Fruit fly (Drosophila melanogaster) whole organism, embryonic: ENCODE data around the gene Dis3l2.
A peak's percentile ranks its signal among the peaks of the same experiment; 100 is the strongest.

Experiments used
- Blimp-1 ChIP-seq: fragments of 200-800 bp; sonication (Bioruptor generic); optimal IDR thresholded peaks from 3 replicates; lab custom pipeline; 2018; ENCODE audit warnings: missing biosample characterization, missing genetic modification characterization, mild to moderate bottlenecking, moderate library complexity, missing genetic modification reagents
- CG11456 ChIP-seq: fragments of 200-800 bp; sonication (Bioruptor generic); IDR thresholded peaks from 3 replicates; pipeline ENCODE4 v1.3.6; 2022; ENCODE audit warnings: missing biosample characterization, missing genetic modification characterization
- CG14441 ChIP-seq: fragments of 200-800 bp; sonication (Bioruptor generic); IDR thresholded peaks from 2 replicates; pipeline ENCODE4 v1.3.6; 2022; ENCODE audit warnings: missing biosample characterization, missing genetic modification characterization
- CG14667 ChIP-seq: fragments of 200-800 bp; sonication (Bioruptor generic); IDR thresholded peaks from 2 replicates; pipeline ENCODE4 v1.3.6; 2022; ENCODE audit warnings: missing biosample characterization, missing genetic modification characterization
- CG14860 ChIP-seq: fragments of 200-800 bp; sonication (Bioruptor generic); IDR thresholded peaks from 3 replicates; pipeline ENCODE4 v1.3.6; 2022; ENCODE audit warnings: missing biosample characterization, missing genetic modification characterization; ENCODE audit not compliant: partially characterized antibody
- CG15514 ChIP-seq: fragments of 200-800 bp; sonication (Bioruptor generic); optimal IDR thresholded peaks from 3 replicates; lab custom pipeline; 2017; ENCODE audit warnings: missing biosample characterization, missing genetic modification characterization, mild to moderate bottlenecking, moderate library complexity, missing genetic modification reagents
- CG1603 ChIP-seq: fragments of 200-800 bp; sonication (Bioruptor generic); optimal IDR thresholded peaks from 2 replicates; lab custom pipeline; 2019; ENCODE audit warnings: missing biosample characterization, mild to moderate bottlenecking, missing genetic modification characterization, moderate library complexity
- CG1647 ChIP-seq: fragments of 200-800 bp; sonication (Bioruptor generic); optimal IDR thresholded peaks from 3 replicates; lab custom pipeline; 2016; ENCODE audit warnings: missing biosample characterization, missing genetic modification characterization
- CG16813 ChIP-seq: fragments of 200-800 bp; sonication (Bioruptor generic); IDR thresholded peaks from 3 replicates; pipeline ENCODE4 v1.3.6; 2022; ENCODE audit warnings: missing biosample characterization, missing genetic modification characterization; ENCODE audit not compliant: partially characterized antibody
- CG17186 ChIP-seq: fragments of 200-800 bp; sonication (Bioruptor generic); optimal IDR thresholded peaks from 3 replicates; lab custom pipeline; 2017; ENCODE audit warnings: missing biosample characterization, missing genetic modification reagents, missing genetic modification characterization
- CG17359 ChIP-seq: fragments of 200-800 bp; sonication (Bioruptor generic); optimal IDR thresholded peaks from 3 replicates; lab custom pipeline; 2018; ENCODE audit warnings: missing biosample characterization, mild to moderate bottlenecking, missing genetic modification characterization, moderate library complexity
- CG18011 ChIP-seq: fragments of 200-800 bp; sonication (Bioruptor generic); optimal IDR thresholded peaks from 2 replicates; lab custom pipeline; 2017; ENCODE audit warnings: missing biosample characterization, missing genetic modification characterization, mild to moderate bottlenecking, moderate library complexity, missing genotype
- CG2129 ChIP-seq: fragments of 200-800 bp; sonication (Bioruptor generic); IDR thresholded peaks from 2 replicates; pipeline ENCODE4 v1.3.6; 2022; ENCODE audit warnings: missing biosample characterization, missing genetic modification characterization; ENCODE audit not compliant: partially characterized antibody
- CG30020 ChIP-seq: fragments of 200-800 bp; optimal IDR thresholded peaks from 2 replicates; lab custom pipeline; 2019; ENCODE audit warnings: missing biosample characterization, mild to moderate bottlenecking, missing genetic modification characterization, moderate library complexity
- CG3163 ChIP-seq: fragments of 200-800 bp; sonication (Bioruptor generic); optimal IDR thresholded peaks from 3 replicates; lab custom pipeline; 2016; ENCODE audit warnings: missing biosample characterization, missing genetic modification characterization
- CG32532 ChIP-seq: fragments of 200-800 bp; sonication (Bioruptor generic); IDR thresholded peaks from 2 replicates; pipeline ENCODE4 v1.3.6; 2022; ENCODE audit warnings: missing biosample characterization, missing genetic modification characterization
- CG43689 ChIP-seq: fragments of 200-800 bp; sonication (Bioruptor generic); IDR thresholded peaks from 2 replicates; pipeline ENCODE4 v1.3.6; 2022; ENCODE audit warnings: missing biosample characterization, missing genetic modification characterization
- CG7963 ChIP-seq: fragments of 200-800 bp; sonication (Bioruptor generic); IDR thresholded peaks from 3 replicates; pipeline ENCODE4 v1.3.6; 2022; ENCODE audit warnings: missing biosample characterization, missing genetic modification characterization; ENCODE audit not compliant: partially characterized antibody
- CG7987 ChIP-seq: fragments of 200-800 bp; sonication (Bioruptor generic); optimal IDR thresholded peaks from 2 replicates; lab custom pipeline; 2018; ENCODE audit warnings: missing biosample characterization, mild to moderate bottlenecking, missing genetic modification characterization, moderate library complexity
- CG9797 ChIP-seq: fragments of 200-800 bp; sonication (Bioruptor generic); optimal IDR thresholded peaks from 3 replicates; lab custom pipeline; 2018; ENCODE audit warnings: missing biosample characterization, mild to moderate bottlenecking, missing genetic modification characterization
- CG9932 ChIP-seq: fragments of 200-800 bp; sonication (Bioruptor generic); IDR thresholded peaks from 2 replicates; pipeline ENCODE4 v1.3.6; 2022; ENCODE audit warnings: missing biosample characterization, missing genetic modification characterization
- CHES-1-like ChIP-seq: fragments of 200-800 bp; sonication (Bioruptor generic); optimal IDR thresholded peaks from 2 replicates; lab custom pipeline; 2016; ENCODE audit warnings: missing biosample characterization, missing genetic modification characterization
- CoRest ChIP-seq: fragments of 200-800 bp; sonication (Bioruptor generic); optimal IDR thresholded peaks from 3 replicates; lab custom pipeline; 2018; ENCODE audit warnings: missing biosample characterization, mild to moderate bottlenecking, missing genetic modification characterization, moderate library complexity
- E2f2 ChIP-seq: fragments of 200-800 bp; sonication (Bioruptor generic); IDR thresholded peaks from 2 replicates; pipeline ENCODE4 v1.3.6; 2022; ENCODE audit warnings: missing biosample characterization, missing genetic modification characterization
- ERR ChIP-seq: fragments of 200-800 bp; sonication (Bioruptor generic); optimal IDR thresholded peaks from 2 replicates; lab custom pipeline; 2016; ENCODE audit warnings: missing biosample characterization, missing genetic modification characterization
- Fer1 ChIP-seq: fragments of 200-800 bp; sonication (Bioruptor generic); optimal IDR thresholded peaks from 2 replicates; lab custom pipeline; 2017; ENCODE audit warnings: missing biosample characterization, mild to moderate bottlenecking, missing genetic modification characterization
- MBD-R2 ChIP-seq: fragments of 200-800 bp; sonication (Bioruptor generic); IDR thresholded peaks from 2 replicates; pipeline ENCODE4 v1.3.6; 2022; ENCODE audit warnings: missing biosample characterization, missing genetic modification characterization
- MESR4 ChIP-seq: fragments of 200-800 bp; sonication (Bioruptor generic); optimal IDR thresholded peaks from 2 replicates; lab custom pipeline; 2018; ENCODE audit warnings: missing biosample characterization, mild to moderate bottlenecking, missing genetic modification characterization, moderate library complexity
- Optix ChIP-seq: fragments of 200-800 bp; sonication (Bioruptor generic); IDR thresholded peaks from 3 replicates; pipeline ENCODE4 v1.3.6; 2022; ENCODE audit warnings: missing biosample characterization, missing genetic modification characterization
- Ptx1 ChIP-seq: fragments of 200-800 bp; sonication (Bioruptor generic); IDR thresholded peaks from 2 replicates; pipeline ENCODE4 v1.3.6; 2022; ENCODE audit warnings: missing biosample characterization, missing genetic modification characterization
- YL-1 ChIP-seq: fragments of 200-800 bp; sonication (Bioruptor generic); optimal IDR thresholded peaks from 3 replicates; lab custom pipeline; 2017; ENCODE audit warnings: missing biosample characterization, mild to moderate bottlenecking, missing genetic modification characterization
- cas ChIP-seq: fragments of 200-800 bp; sonication (Bioruptor generic); IDR thresholded peaks from 2 replicates; pipeline ENCODE4 v1.3.6; 2022; ENCODE audit warnings: missing biosample characterization, missing genetic modification characterization
- cwo ChIP-seq: fragments of 200-800 bp; sonication (Bioruptor generic); optimal IDR thresholded peaks from 3 replicates; lab custom pipeline; 2017; ENCODE audit warnings: missing biosample characterization, missing genetic modification characterization, mild to moderate bottlenecking, moderate library complexity, missing genetic modification reagents
- dm ChIP-seq: fragments of 200-800 bp; sonication (Bioruptor generic); optimal IDR thresholded peaks from 3 replicates; lab custom pipeline; 2016; ENCODE audit warnings: missing biosample characterization, missing genetic modification characterization
- fd102C ChIP-seq: fragments of 200-800 bp; sonication (Bioruptor generic); optimal IDR thresholded peaks from 2 replicates; lab custom pipeline; 2018; ENCODE audit warnings: missing biosample characterization, mild to moderate bottlenecking, missing genetic modification characterization, moderate library complexity
- fru ChIP-seq: fragments of >200 bp; optimal IDR thresholded peaks from 2 replicates; lab custom pipeline; 2017
- gem ChIP-seq: fragments of 200-800 bp; sonication (Bioruptor generic); optimal IDR thresholded peaks from 2 replicates; lab custom pipeline; 2019; ENCODE audit warnings: missing biosample characterization, mild to moderate bottlenecking, missing genetic modification characterization, moderate library complexity
- hbn ChIP-seq: fragments of 200-800 bp; sonication (Bioruptor generic); IDR thresholded peaks from 2 replicates; pipeline ENCODE4 v1.3.6; 2022; ENCODE audit warnings: missing biosample characterization, missing genetic modification characterization; ENCODE audit not compliant: partially characterized antibody
- knrl ChIP-seq: fragments of 200-800 bp; sonication (Bioruptor generic); IDR thresholded peaks from 3 replicates; pipeline ENCODE4 v1.3.6; 2022; ENCODE audit warnings: missing biosample characterization, missing genetic modification characterization; ENCODE audit not compliant: partially characterized antibody
- lmd ChIP-seq: fragments of 200-800 bp; sonication (Bioruptor generic); IDR thresholded peaks from 2 replicates; pipeline ENCODE4 v1.3.6; 2022; ENCODE audit warnings: missing biosample characterization, missing genetic modification characterization
- nerfin-1 ChIP-seq: fragments of 200-800 bp; sonication (Bioruptor generic); optimal IDR thresholded peaks from 3 replicates; lab custom pipeline; 2019; ENCODE audit warnings: missing biosample characterization, mild to moderate bottlenecking, missing genetic modification characterization, moderate library complexity
- odd ChIP-seq: fragments of 200-800 bp; sonication (Bioruptor generic); optimal IDR thresholded peaks from 2 replicates; lab custom pipeline; 2017; ENCODE audit warnings: missing biosample characterization, mild to moderate bottlenecking, missing genetic modification characterization
- phol ChIP-seq: fragments of 200-800 bp; sonication (Bioruptor generic); optimal IDR thresholded peaks from 3 replicates; lab custom pipeline; 2018; ENCODE audit warnings: missing biosample characterization, mild to moderate bottlenecking, missing genetic modification characterization, moderate library complexity
- pzg ChIP-seq: fragments of 200-800 bp; sonication (Bioruptor generic); optimal IDR thresholded peaks from 3 replicates; lab custom pipeline; 2018; ENCODE audit warnings: missing biosample characterization, mild to moderate bottlenecking, missing genetic modification characterization, moderate library complexity
- sens ChIP-seq: fragments of 200-800 bp; sonication (Bioruptor generic); peaks from one replicate; lab custom pipeline; 2016; ENCODE audit warnings: missing biosample characterization, missing genetic modification characterization
- seq ChIP-seq: fragments of 200-800 bp; sonication (Bioruptor generic); IDR thresholded peaks from 2 replicates; pipeline ENCODE4 v1.3.6; 2022; ENCODE audit warnings: missing biosample characterization, missing genetic modification characterization
- trem ChIP-seq: fragments of 200-800 bp; optimal IDR thresholded peaks from 3 replicates; lab custom pipeline; 2019; ENCODE audit warnings: missing biosample characterization, mild to moderate bottlenecking, missing genetic modification characterization, moderate library complexity
- vnd ChIP-seq: fragments of 200-800 bp; sonication (Bioruptor generic); IDR thresholded peaks from 3 replicates; pipeline ENCODE4 v1.3.6; 2022; ENCODE audit warnings: missing biosample characterization, missing genetic modification characterization; ENCODE audit not compliant: partially characterized antibody
- zen2 ChIP-seq: fragments of 200-800 bp; sonication (Bioruptor generic); IDR thresholded peaks from 3 replicates; pipeline ENCODE4 v1.3.6; 2022; ENCODE audit warnings: missing biosample characterization, missing genetic modification characterization; ENCODE audit not compliant: partially characterized antibody

The Dis3l2 gene

DNA sequence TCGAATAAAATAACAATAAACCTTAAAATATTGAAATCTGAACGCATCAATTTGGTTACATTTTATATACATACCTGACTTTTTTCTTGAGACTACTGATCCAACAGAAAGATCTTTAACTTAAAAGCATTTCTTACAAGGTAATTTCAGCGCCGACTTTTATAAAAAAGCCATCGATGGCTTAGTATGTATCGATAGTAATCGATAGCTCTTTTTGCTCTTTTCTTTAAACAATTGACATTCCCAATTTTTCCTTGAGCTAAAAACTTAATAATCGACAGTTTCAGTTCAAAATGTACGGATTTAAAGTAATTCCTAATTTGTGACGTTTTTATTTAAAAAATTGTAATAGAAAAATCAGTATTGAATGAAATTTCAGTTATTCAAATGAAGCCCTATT is 38.0 kb upstream of the Dis3l2 start (continued):
- TF ChIP-seq CG1603 (peak; percentile 36), CoRest (tag; lab: Kevin White, UChicago) (peak; percentile 14), hbn (peak; percentile 94), CG15514 (GFP tag; lab: Kevin White, UChicago) (peak; percentile 64), lmd (no peak), CG14860 (GFP tag; lab: Robert Waterston, UW) (peak; percentile 85), zen2 (peak; percentile 83; the same call in 2 of the 3 replicates), CG43689 (GFP tag; lab: Robert Waterston, UW) (no peak), E2f2 (peak; percentile 88), CG16813 (GFP tag; lab: Robert Waterston, UW) (peak; percentile 80), CG2129 (GFP tag; lab: Robert Waterston, UW) (peak; percentile 68), CG7987 (GFP tag; lab: Kevin White, UChicago) (no peak), CG30020 (tag; lab: Kevin White, UChicago) (peak; percentile 2), CG17186 (no peak)

DNA sequence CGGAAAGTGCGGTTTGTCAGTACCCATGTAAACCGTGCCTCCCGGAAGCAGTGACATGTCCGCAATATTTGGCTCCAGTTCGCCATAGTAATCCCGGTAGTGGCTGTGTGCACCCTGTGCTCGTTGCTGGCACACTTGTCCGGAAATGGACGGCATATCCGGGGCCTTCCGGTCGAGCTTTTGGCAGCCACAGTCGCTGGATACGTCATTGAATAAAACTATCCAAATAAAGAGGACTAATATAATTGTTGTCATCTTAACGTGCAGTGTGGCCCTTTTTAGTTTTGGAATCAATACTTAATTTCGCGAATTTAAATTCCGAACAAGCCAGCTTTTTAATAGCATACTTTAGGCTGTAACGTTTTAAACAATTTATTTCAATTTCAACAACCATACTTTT is 36.6 kb upstream of the Dis3l2 start, which contains the start of gene CG7049:
TSS of gene CG7049 (minus strand) at position 280 of the 400 bp plus-strand sequence.
- TF ChIP-seq CG9797 (GFP tag; lab: Kevin White, UChicago) (peak; percentile 57), CG18011 (GFP tag; lab: Kevin White, UChicago) (peak; percentile 25), knrl (GFP tag; lab: Robert Waterston, UW) (no peak), phol (tag; lab: Kevin White, UChicago) (peak; percentile 25), Blimp-1 (no peak), CG2129 (GFP tag; lab: Robert Waterston, UW) (no peak), sens (peak; percentile 57), seq (GFP tag; lab: Robert Waterston, UW) (no peak), CG14441 (GFP tag; lab: Robert Waterston, UW) (no peak), Fer1 (GFP tag; lab: Kevin White, UChicago) (peak; percentile 3), CG3163 (GFP tag; lab: Kevin White, UChicago) (no peak), CG9932 (GFP tag; lab: Robert Waterston, UW) (no peak), fd102C (GFP tag; lab: Kevin White, UChicago) (no peak), CG11456 (GFP tag; lab: Robert Waterston, UW) (no peak), CHES-1-like (GFP tag; lab: Kevin White, UChicago) (peak; percentile 4), odd (GFP tag; lab: Kevin White, UChicago) (no peak), CG32532 (GFP tag; lab: Robert Waterston, UW) (no peak), ERR (GFP tag; lab: Kevin White, UChicago) (no peak), CG7987 (GFP tag; lab: Kevin White, UChicago) (no peak), YL-1 (peak; percentile 27), cwo (GFP tag; lab: Kevin White, UChicago) (no peak), Optix (no peak), CG14860 (GFP tag; lab: Robert Waterston, UW) (0 out of 3 replicates have a peak, but pooled peaks have one; percentile 5), MESR4 (GFP tag; lab: Kevin White, UChicago) (peak; percentile 63), pzg (peak; percentile 50), cas (GFP tag; lab: Robert Waterston, UW) (no peak), nerfin-1 (tag; lab: Kevin White, UChicago) (no peak), dm (GFP tag; lab: Kevin White, UChicago) (no peak), CG14667 (GFP tag; lab: Robert Waterston, UW) (no peak), MBD-R2 (GFP tag; lab: Robert Waterston, UW) (peak; percentile 78), CG1647 (no peak), fru (lab: Kevin White, UChicago) (no peak), vnd (no peak), CG7963 (GFP tag; lab: Robert Waterston, UW) (no peak), gem (no peak), Ptx1 (GFP tag; lab: Robert Waterston, UW) (no peak), CG17359 (tag; lab: Kevin White, UChicago) (no peak), trem (tag; lab: Kevin White, UChicago) (peak; percentile 28)
